Worm (Caenorhabditis elegans) whole organism, L4 larva: Measurements from ENCODE around the gene spl-1.

Experiments
- F37D6.2 ChIP-seq: sonication (generic microtip); optimal IDR thresholded peaks from 2 replicates; lab custom pipeline; 2016; ENCODE audit warnings: mild to moderate bottlenecking, missing genetic modification characterization, missing compliant biosample characterization
- F44E2.7 ChIP-seq: fragments of 200-800 bp; sonication (Bioruptor generic); IDR thresholded peaks from 2 replicates; pipeline ENCODE4 v2.1.2; 2022; ENCODE audit warnings: missing genetic modification characterization, missing compliant biosample characterization
- F49E8.2 ChIP-seq: sonication (generic microtip); optimal IDR thresholded peaks from 2 replicates; lab custom pipeline; 2016; ENCODE audit warnings: missing compliant biosample characterization, mild to moderate bottlenecking, missing genetic modification characterization, borderline replicate concordance
- R02D3.7 ChIP-seq: fragments of 150-350 bp; sonication (generic microtip); optimal IDR thresholded peaks from 3 replicates; lab custom pipeline; 2014; ENCODE audit warnings: missing biosample characterization, missing genetic modification characterization
- T20F7.1 ChIP-seq: fragments of 200-800 bp; sonication (Bioruptor generic); optimal IDR thresholded peaks from 2 replicates; lab custom pipeline; 2018; ENCODE audit warnings: mild to moderate bottlenecking, missing genetic modification characterization, missing compliant biosample characterization
- T26A8.4 ChIP-seq: fragments of 200-800 bp; sonication (Bioruptor generic); IDR thresholded peaks from 2 replicates; pipeline ENCODE4 v1.3.6; 2022; ENCODE audit warnings: missing genetic modification characterization, missing compliant biosample characterization
- Y48G9A.11 ChIP-seq: fragments of 200-800 bp; sonication (Bioruptor generic); IDR thresholded peaks from 2 replicates; pipeline ENCODE4 v1.3.6; 2022; ENCODE audit warnings: missing genetic modification reagents, missing genetic modification characterization, missing compliant biosample characterization
- aha-1 ChIP-seq: fragments of 150-350 bp; peaks from one replicate; lab custom pipeline; 2014; ENCODE audit warnings: missing biosample characterization, missing genetic modification characterization
- arid-1 ChIP-seq: fragments of 200-800 bp; sonication (Bioruptor generic); conservative IDR thresholded peaks from 2 replicates; pipeline ENCODE4 v1.3.6; 2022; ENCODE audit warnings: missing genetic modification reagents, missing genetic modification characterization, missing compliant biosample characterization
- ceh-20 ChIP-seq: fragments of 200-800 bp; sonication (Bioruptor generic); IDR thresholded peaks from 2 replicates; pipeline ENCODE4 v1.3.6; 2022; ENCODE audit warnings: missing genetic modification reagents, missing genetic modification characterization, missing compliant biosample characterization
- daf-16 ChIP-seq, 3 experiments: sonication (generic microtip); optimal IDR thresholded peaks; 2 replicates each; lab custom pipeline; 2016 to 2017; ENCODE audit warnings: missing genetic modification characterization in 3 of 3, missing genetic modification reagents in 3 of 3, mild to moderate bottlenecking in 2 of 3, missing compliant biosample characterization in 2 of 3, missing biosample characterization in 1 of 3, moderate library complexity in 1 of 3
- daf-8 ChIP-seq: fragments of 200-800 bp; sonication (Bioruptor generic); IDR thresholded peaks from 2 replicates; pipeline ENCODE4 v1.3.6; 2022; ENCODE audit warnings: missing genetic modification characterization, missing compliant biosample characterization
- dmd-6 ChIP-seq: fragments of 200-800 bp; sonication (Bioruptor generic); IDR thresholded peaks from 2 replicates; pipeline ENCODE4 v1.3.6; 2022; ENCODE audit warnings: missing genetic modification reagents, missing genetic modification characterization, missing compliant biosample characterization
- dpl-1 ChIP-seq: fragments of 150-350 bp; optimal IDR thresholded peaks from 2 replicates; lab custom pipeline; 2014; ENCODE audit warnings: missing biosample characterization, missing genetic modification reagents, missing genetic modification characterization
- duxl-1 ChIP-seq: sonication (generic microtip); optimal IDR thresholded peaks from 2 replicates; lab custom pipeline; 2016; ENCODE audit warnings: mild to moderate bottlenecking, missing genetic modification characterization, moderate library complexity, missing compliant biosample characterization; ENCODE audit not compliant: poor library complexity
- dve-1 ChIP-seq: sonication (generic microtip); optimal IDR thresholded peaks from 2 replicates; lab custom pipeline; 2017; ENCODE audit warnings: antibody characterized with exemption, mild to moderate bottlenecking, missing genetic modification characterization, missing compliant biosample characterization; ENCODE audit not compliant: insufficient read depth
- egl-43 ChIP-seq: fragments of 200-800 bp; sonication (Bioruptor generic); IDR thresholded peaks from 2 replicates; pipeline ENCODE4 v1.3.6; 2022; ENCODE audit warnings: missing genetic modification reagents, missing genetic modification characterization, missing compliant biosample characterization
- fkh-10 ChIP-seq: fragments of 150-350 bp; optimal IDR thresholded peaks from 2 replicates; lab custom pipeline; 2014; ENCODE audit warnings: missing biosample characterization, missing genetic modification reagents, missing genetic modification characterization
- hlh-11 ChIP-seq: fragments of 200-800 bp; sonication (Bioruptor generic); optimal IDR thresholded peaks from 2 replicates; lab custom pipeline; 2018; ENCODE audit warnings: mild to moderate bottlenecking, missing genetic modification characterization, missing compliant biosample characterization
- hlh-30 ChIP-seq: sonication (generic microtip); optimal IDR thresholded peaks from 2 replicates; lab custom pipeline; 2017; ENCODE audit warnings: antibody characterized with exemption, mild to moderate bottlenecking, missing genetic modification characterization, missing compliant biosample characterization; ENCODE audit not compliant: insufficient read depth
- hmg-1.1 ChIP-seq: fragments of 200-800 bp; sonication (Bioruptor generic); IDR thresholded peaks from 2 replicates; pipeline ENCODE4 v1.3.6; 2022; ENCODE audit warnings: missing genetic modification reagents, missing genetic modification characterization, missing compliant biosample characterization
- lim-7 ChIP-seq: fragments of 200-800 bp; sonication (Bioruptor generic); IDR thresholded peaks from 2 replicates; pipeline ENCODE4 v1.3.6; 2022; ENCODE audit warnings: missing genetic modification characterization, missing compliant biosample characterization
- lin-1 ChIP-seq: fragments of 200-800 bp; sonication (Bioruptor generic); IDR thresholded peaks from 2 replicates; pipeline ENCODE4 v1.3.6; 2022; ENCODE audit warnings: missing genetic modification reagents, missing genetic modification characterization, missing compliant biosample characterization
- lin-29 ChIP-seq: fragments of 200-800 bp; sonication (Bioruptor generic); IDR thresholded peaks from 2 replicates; pipeline ENCODE4 v1.3.6; 2022; ENCODE audit warnings: missing genetic modification reagents, missing genetic modification characterization, missing compliant biosample characterization
- lin-38 ChIP-seq: fragments of 200-800 bp; sonication (Bioruptor generic); IDR thresholded peaks from 2 replicates; pipeline ENCODE4 v1.3.6; 2022; ENCODE audit warnings: missing genetic modification reagents, missing genetic modification characterization, missing compliant biosample characterization
- lir-3 ChIP-seq: sonication (generic microtip); optimal IDR thresholded peaks from 2 replicates; lab custom pipeline; 2016; ENCODE audit warnings: mild to moderate bottlenecking, missing genetic modification characterization, missing compliant biosample characterization
- lsy-2 ChIP-seq, 2 experiments: fragments of 150-350 bp in 1 of 2; sonication (generic microtip) in 1 of 2; optimal IDR thresholded peaks; 2 replicates each; lab custom pipeline; 2014 to 2017; ENCODE audit warnings: missing biosample characterization in 2 of 2, missing genetic modification characterization in 2 of 2
- madf-5 ChIP-seq, 2 experiments: fragments of 200-800 bp; sonication (Bioruptor generic); IDR thresholded peaks; 2 replicates each; pipeline ENCODE4 v1.3.6; 2022; ENCODE audit warnings: missing compliant biosample characterization in 2 of 2, missing genetic modification characterization in 2 of 2
- mdl-1 ChIP-seq, 2 experiments: fragments of 150-350 bp in 1 of 2; sonication (generic microtip) in 1 of 2; optimal IDR thresholded peaks; 2 replicates each; lab custom pipeline; 2014 to 2017; ENCODE audit warnings: missing biosample characterization in 2 of 2, missing genetic modification characterization in 2 of 2
- nhr-10 ChIP-seq: fragments of 150-350 bp; optimal IDR thresholded peaks from 2 replicates; lab custom pipeline; 2014; ENCODE audit warnings: missing biosample characterization, missing genetic modification characterization
- nhr-102 ChIP-seq: sonication (generic microtip); optimal IDR thresholded peaks from 2 replicates; lab custom pipeline; 2016; ENCODE audit warnings: mild to moderate bottlenecking, missing genetic modification characterization, moderate library complexity, missing compliant biosample characterization
- nhr-237 ChIP-seq: sonication (generic microtip); optimal IDR thresholded peaks from 2 replicates; lab custom pipeline; 2017; ENCODE audit warnings: missing biosample characterization, missing genetic modification characterization
- nhr-25 ChIP-seq: sonication (generic microtip); optimal IDR thresholded peaks from 2 replicates; lab custom pipeline; 2017; ENCODE audit warnings: missing genetic modification characterization, mild to moderate bottlenecking, missing compliant biosample characterization, antibody characterized with exemption, moderate library complexity, borderline replicate concordance; ENCODE audit not compliant: insufficient read depth
- nhr-28 ChIP-seq: fragments of 150-350 bp; optimal IDR thresholded peaks from 2 replicates; lab custom pipeline; 2014; ENCODE audit warnings: missing biosample characterization, missing genetic modification characterization
- nhr-42 ChIP-seq: fragments of 200-800 bp; sonication (Bioruptor generic); IDR thresholded peaks from 2 replicates; pipeline ENCODE4 v1.3.6; 2022; ENCODE audit warnings: missing genetic modification characterization, missing compliant biosample characterization
- pha-4 ChIP-seq, 2 experiments: fragments of 150-350 bp in 1 of 2; fragments of 200-800 bp in 1 of 2; sonication (Bioruptor generic) in 1 of 2; IDR thresholded peaks in 1 of 2; optimal IDR thresholded peaks in 1 of 2; 2 replicates each; pipeline versions ENCODE4 v1.3.6 to Lab custom; 2014 to 2022; ENCODE audit warnings: missing genetic modification characterization in 2 of 2, missing genetic modification reagents in 2 of 2, missing biosample characterization in 1 of 2, missing compliant biosample characterization in 1 of 2
- php-3 ChIP-seq: fragments of 200-800 bp; sonication (Bioruptor generic); IDR thresholded peaks from 2 replicates; pipeline ENCODE4 v1.3.6; 2022; ENCODE audit warnings: missing genetic modification reagents, missing genetic modification characterization, missing compliant biosample characterization
- rbr-2 ChIP-seq: sonication (generic microtip); optimal IDR thresholded peaks from 2 replicates; lab custom pipeline; 2016; ENCODE audit warnings: missing genotype, missing genetic modification characterization, missing compliant biosample characterization
- saeg-2 ChIP-seq: fragments of 200-800 bp; sonication (Bioruptor generic); IDR thresholded peaks from 2 replicates; pipeline ENCODE4 v1.3.6; 2022; ENCODE audit warnings: missing genetic modification reagents, missing genetic modification characterization, missing compliant biosample characterization
- snpc-1.2 ChIP-seq: fragments of 200-800 bp; sonication (Bioruptor generic); IDR thresholded peaks from 2 replicates; pipeline ENCODE4 v1.3.6; 2022; ENCODE audit warnings: missing genetic modification reagents, missing genetic modification characterization, missing compliant biosample characterization
- tra-1 ChIP-seq: fragments of 200-800 bp; sonication (Bioruptor generic); IDR thresholded peaks from 2 replicates; pipeline ENCODE4 v1.3.6; 2022; ENCODE audit warnings: missing genetic modification reagents, missing genetic modification characterization, missing compliant biosample characterization
- unc-130 ChIP-seq: sonication (generic microtip); optimal IDR thresholded peaks from 2 replicates; lab custom pipeline; 2016; ENCODE audit warnings: missing genetic modification reagents, missing genetic modification characterization, missing compliant biosample characterization
- vab-7 ChIP-seq: fragments of 200-800 bp; sonication (Bioruptor generic); IDR thresholded peaks from 2 replicates; pipeline ENCODE4 v1.3.6; 2022; ENCODE audit warnings: missing genetic modification reagents, missing genetic modification characterization, missing compliant biosample characterization
- zfp-2 ChIP-seq: sonication (generic microtip); optimal IDR thresholded peaks from 2 replicates; lab custom pipeline; 2016; ENCODE audit warnings: mild to moderate bottlenecking, missing genetic modification characterization, missing compliant biosample characterization
- zfp-3 ChIP-seq: fragments of 200-800 bp; sonication (Bioruptor generic); conservative IDR thresholded peaks from 2 replicates; pipeline ENCODE4 v1.3.6; 2022; ENCODE audit warnings: missing genetic modification reagents, missing genetic modification characterization, missing compliant biosample characterization
- zip-2 ChIP-seq: fragments of 150-350 bp; optimal IDR thresholded peaks from 2 replicates; lab custom pipeline; 2014; ENCODE audit warnings: missing biosample characterization, missing genetic modification characterization

Gene spl-1

DNA sequence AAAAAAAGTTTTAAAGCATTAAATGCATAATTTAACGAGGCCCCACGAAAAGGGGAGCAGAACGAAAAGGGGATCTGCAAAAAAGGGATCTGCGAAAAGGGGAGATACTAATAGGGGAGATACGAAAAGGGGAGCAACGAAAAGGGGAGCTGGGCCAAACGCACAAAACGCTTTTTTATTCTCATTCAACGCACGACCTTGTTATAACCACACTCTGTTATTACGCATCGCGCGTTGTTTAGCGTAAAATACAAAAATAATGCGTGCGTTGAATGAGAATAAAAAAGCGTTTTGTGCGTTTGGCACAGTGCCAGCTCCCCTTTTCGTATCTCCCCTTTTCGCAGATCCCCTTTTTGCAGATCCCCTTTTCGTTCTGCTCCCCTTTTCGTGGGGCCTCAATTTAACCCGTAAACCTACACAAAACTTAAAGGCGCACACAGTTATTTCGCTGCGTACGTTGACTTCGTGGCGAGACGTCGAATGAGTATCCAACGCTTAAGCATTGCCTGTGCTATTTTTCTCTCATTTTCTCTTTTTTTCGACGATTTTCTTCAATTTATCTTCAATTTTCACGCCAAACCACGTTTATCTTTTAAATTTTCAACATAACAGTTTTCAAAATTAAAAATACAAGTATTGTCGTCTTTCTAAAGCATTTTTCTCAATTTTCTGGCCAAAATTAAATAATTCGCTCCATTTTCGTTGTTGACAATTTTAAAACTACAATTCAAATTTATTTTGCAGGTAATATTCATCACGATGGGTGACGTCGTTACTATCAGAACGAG is 2.4 kb upstream of the spl-1 start, which contains the start of gene rps-24:
Gene rps-24 (plus strand): TSS at position 738 of the 788 bp plus-strand sequence.
- TF ChIP-seq nhr-10 (tag; lab: Kevin White, UChicago) (peak; percentile 17), aha-1 (tag; lab: Kevin White, UChicago) (peak; percentile 80), dve-1 (tag; lab: Kevin White, UChicago) (peak; percentile 75), snpc-1.2 (GFP tag; lab: Robert Waterston, UW) (peak; percentile 88), lin-29 (peak; percentile 70; the same call in 1 of the 2 replicates), lin-1 (peak; percentile 81; the same call in 1 of the 2 replicates), fkh-10 (GFP tag; lab: Kevin White, UChicago) (peak; percentile 71), nhr-237 (peak; percentile 19), R02D3.7 (tag; lab: Kevin White, UChicago) (peak; percentile 94), php-3 (GFP tag; lab: Robert Waterston, UW) (peak; percentile 72; the same call in 1 of the 2 replicates), ceh-20 (peak; percentile 97), hlh-11 (tag; lab: Kevin White, UChicago) (peak; percentile 86), arid-1 (GFP tag; lab: Robert Waterston, UW) (peak; percentile 97), nhr-25 (tag; lab: Kevin White, UChicago) (peak; percentile 63), Y48G9A.11 (GFP tag; lab: Robert Waterston, UW) (peak; percentile 91), dmd-6 (peak; percentile 95), saeg-2 (GFP tag; lab: Robert Waterston, UW) (peak; percentile 77; the same call in 1 of the 2 replicates), nhr-102 (tag; lab: Kevin White, UChicago) (peak; percentile 63), madf-5 (GFP tag; IDR thresholded peaks at IDR 0.05; lab: Robert Waterston, UW) (peak; percentile 71 to 93; a peak in 3 of 4 replicates), egl-43 (GFP tag; lab: Robert Waterston, UW) (peak; percentile 92), dpl-1 (peak; percentile 59), pha-4 (GFP tag; IDR thresholded peaks at IDR 0.05; lab: Robert Waterston, UW) (peak; percentile 92), pha-4 (tag; optimal IDR thresholded peaks at IDR 0.05; lab: Kevin White, UChicago) (peak; percentile 38), mdl-1 (tag; optimal IDR thresholded peaks at IDR 0.05; lab: Kevin White, UChicago) (peak; percentile 31 to 38), T20F7.1 (GFP tag; lab: Kevin White, UChicago) (peak; percentile 88), zfp-3 (GFP tag; lab: Robert Waterston, UW) (peak; percentile 95), hlh-30 (tag; lab: Kevin White, UChicago) (peak; percentile 79), vab-7 (GFP tag; lab: Robert Waterston, UW) (peak; percentile 99), lir-3 (tag; lab: Kevin White, UChicago) (peak; percentile 23), F44E2.7 (0 out of 2 replicates have a peak, but pooled peaks have one; percentile 9), hmg-1.1 (GFP tag; lab: Robert Waterston, UW) (peak; percentile 97), zfp-2 (tag; lab: Kevin White, UChicago) (peak; percentile 78), zip-2 (tag; lab: Kevin White, UChicago) (peak; percentile 7), duxl-1 (tag; lab: Kevin White, UChicago) (peak; percentile 57), lim-7 (GFP tag; lab: Robert Waterston, UW) (peak; percentile 81), F49E8.2 (tag; lab: Kevin White, UChicago) (peak; percentile 74), lin-38 (GFP tag; lab: Robert Waterston, UW) (peak; percentile 93), lsy-2 (tag; optimal IDR thresholded peaks at IDR 0.05; lab: Kevin White, UChicago) (peak; percentile 88 to 94), rbr-2 (tag; lab: Kevin White, UChicago) (peak; percentile 94), T26A8.4 (peak; percentile 94), F37D6.2 (tag; lab: Kevin White, UChicago) (peak; percentile 88), daf-8 (GFP tag; lab: Robert Waterston, UW) (0 out of 2 replicates have a peak, but pooled peaks have one; percentile 60), nhr-42 (GFP tag; lab: Robert Waterston, UW) (peak; percentile 92), daf-16 (GFP tag; optimal IDR thresholded peaks at IDR 0.05; lab: Kevin White, UChicago) (peak in 1 of 2 experiments; percentile 29), daf-16 (tag; optimal IDR thresholded peaks at IDR 0.05; lab: Kevin White, UChicago) (peak; percentile 43), tra-1 (peak; percentile 96), unc-130 (GFP tag; lab: Kevin White, UChicago) (peak; percentile 97), nhr-28 (tag; lab: Kevin White, UChicago) (peak; percentile 63)
